Fruit fly (Drosophila melanogaster) S2 (cell line): ENCODE data around the gene Cph.

ENCODE experiments used
- CG8478 ChIP-seq: fragments of >200 bp; optimal IDR thresholded peaks from 2 replicates; lab custom pipeline; 2018
- CTCF ChIP-seq, 2 experiments: fragments of >200 bp; optimal IDR thresholded peaks; 2 replicates each; lab custom pipeline; 2018

DNA sequence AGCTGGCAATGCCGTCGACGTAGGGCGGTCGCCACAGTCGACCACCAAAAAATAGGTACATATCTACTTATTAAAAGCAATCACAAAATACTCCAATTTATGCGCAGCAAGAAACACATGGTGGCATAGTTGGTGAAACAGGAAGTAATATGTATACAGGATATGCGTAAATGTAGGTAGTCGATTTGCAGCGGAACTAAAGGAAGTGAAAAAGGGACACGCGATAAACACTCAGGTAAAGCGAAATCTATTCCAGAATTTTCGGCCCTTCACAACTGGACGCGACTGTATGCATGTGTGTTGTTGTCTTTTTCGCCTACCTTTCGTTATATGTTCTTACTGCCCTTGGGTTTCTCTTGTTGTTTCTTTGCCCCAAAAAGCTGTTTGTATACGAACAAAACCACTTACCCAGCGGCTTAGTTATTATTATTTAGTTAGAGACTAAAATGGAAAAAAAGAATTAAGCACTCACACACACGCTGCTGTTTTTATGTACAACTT lies 41.0 kb upstream of the Cph start:
- TF ChIP-seq CTCF (optimal IDR thresholded peaks at IDR 0.05; lab: Kevin White, UChicago) (no peak), CG8478 (no peak)
